Fruit fly (Drosophila melanogaster) whole organism, embryonic: ENCODE results near the gene CG7879.

Experiments used
- CG43689 ChIP-seq: fragments of 200-800 bp; sonication (Bioruptor generic); IDR thresholded peaks from 2 replicates; pipeline ENCODE4 v1.3.6; 2022; ENCODE audit warnings: missing biosample characterization, missing genetic modification characterization
- Dbx ChIP-seq: fragments of 200-800 bp; sonication (Bioruptor generic); IDR thresholded peaks from 3 replicates; pipeline ENCODE4 v1.3.6; 2022; ENCODE audit warnings: missing biosample characterization, missing genetic modification characterization
- az2 ChIP-seq: fragments of 200-800 bp; sonication (Bioruptor generic); optimal IDR thresholded peaks from 3 replicates; lab custom pipeline; 2016; ENCODE audit warnings: missing biosample characterization, missing genetic modification characterization
- scrt ChIP-seq: fragments of 200-800 bp; sonication (Bioruptor generic); optimal IDR thresholded peaks from 2 replicates; lab custom pipeline; 2018; ENCODE audit warnings: missing biosample characterization, mild to moderate bottlenecking, missing genetic modification characterization, moderate library complexity
- ttk ChIP-seq: fragments of 200-800 bp; sonication (Bioruptor generic); IDR thresholded peaks from 2 replicates; pipeline ENCODE4 v2.1.2; 2022; ENCODE audit warnings: missing biosample characterization, missing genetic modification characterization

- TF ChIP-seq az2 (GFP tag; lab: Kevin White, UChicago), result peak; percentile 22
- peak; percentile 20 for TF ChIP-seq scrt (GFP tag; lab: Kevin White, UChicago)
- no peak for TF ChIP-seq Dbx (GFP tag; lab: Robert Waterston, UW)
- TF ChIP-seq CG43689 (GFP tag; lab: Robert Waterston, UW), result no peak
- no peak for TF ChIP-seq ttk (GFP tag; lab: Robert Waterston, UW)
Measured at dm6 chr3L:1578391-1578948, 10.1 kb upstream of the CG7879 start.
